Worm (Caenorhabditis elegans) whole organism, midembryonic: Measurements from ENCODE around the gene ttr-27.

Source experiments
- T22C8.4 ChIP-seq: fragments of 200-800 bp; sonication (Bioruptor generic); IDR thresholded peaks from 2 replicates; pipeline ENCODE4 v1.3.6; 2022; ENCODE audit warnings: missing genetic modification characterization, missing compliant biosample characterization
- cog-1 ChIP-seq: sonication (generic microtip); optimal IDR thresholded peaks from 2 replicates; lab custom pipeline; 2016; ENCODE audit warnings: missing genetic modification characterization, missing compliant biosample characterization
- flt-1 ChIP-seq: fragments of 200-800 bp; sonication (Bioruptor generic); IDR thresholded peaks from 2 replicates; pipeline ENCODE4 v1.3.6; 2022; ENCODE audit warnings: missing genetic modification characterization, missing compliant biosample characterization
- klf-2 ChIP-seq: fragments of 200-800 bp; sonication (Bioruptor generic); conservative IDR thresholded peaks from 2 replicates; pipeline ENCODE4 v1.3.6; 2022; ENCODE audit warnings: missing genetic modification reagents, missing genetic modification characterization, missing compliant biosample characterization
- med-1 ChIP-seq: sonication (generic microtip); optimal IDR thresholded peaks from 2 replicates; lab custom pipeline; 2017; ENCODE audit warnings: missing genetic modification characterization, mild to moderate bottlenecking, missing compliant biosample characterization, antibody characterized with exemption, missing genetic modification reagents; ENCODE audit not compliant: insufficient read depth
- ref-1 ChIP-seq: fragments of 200-800 bp; sonication (Bioruptor generic); conservative IDR thresholded peaks from 2 replicates; pipeline ENCODE4 v1.3.6; 2022; ENCODE audit warnings: missing genetic modification reagents, missing genetic modification characterization, missing compliant biosample characterization
- tab-1 ChIP-seq: fragments of 200-800 bp; sonication (Bioruptor generic); IDR thresholded peaks from 2 replicates; pipeline ENCODE4 v1.3.6; 2022; ENCODE audit warnings: missing genetic modification characterization, missing compliant biosample characterization
- ztf-23 ChIP-seq: fragments of 200-800 bp; sonication (Bioruptor generic); IDR thresholded peaks from 2 replicates; pipeline ENCODE4 v1.3.6; 2022; ENCODE audit warnings: missing genetic modification reagents, missing genetic modification characterization, missing compliant biosample characterization
- ztf-29 ChIP-seq: fragments of 200-800 bp; sonication (Bioruptor generic); IDR thresholded peaks from 2 replicates; pipeline ENCODE4 v1.3.6; 2022; ENCODE audit warnings: missing genetic modification reagents, missing genetic modification characterization, missing compliant biosample characterization

Gene ttr-27

DNA sequence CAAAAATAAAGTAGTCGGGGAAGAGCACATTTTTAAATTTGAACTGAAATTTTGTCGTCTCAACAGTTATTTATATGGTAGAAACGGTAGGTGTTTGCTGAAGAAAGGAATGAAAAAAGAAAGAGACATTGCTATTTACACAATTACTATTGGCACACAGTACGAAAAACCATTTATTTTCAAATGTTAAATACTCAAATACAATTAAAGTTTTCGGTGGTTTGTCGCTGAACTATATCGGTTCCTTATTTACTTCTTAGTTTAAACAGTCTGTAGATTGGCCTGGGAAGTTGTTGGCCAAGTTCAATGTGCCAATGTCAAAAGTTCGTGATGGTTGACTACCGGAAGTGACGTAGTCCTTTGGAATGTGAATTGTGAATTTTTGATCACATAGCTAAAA is at the start of gene ttr-27:
TSS of gene ttr-27 (minus strand) at position 45 of the 400 bp plus-strand sequence.
- TF ChIP-seq ztf-23 (GFP tag; lab: Robert Waterston, UW) (no peak), klf-2 (GFP tag; lab: Robert Waterston, UW) (no peak), ztf-29 (GFP tag; lab: Robert Waterston, UW) (no peak), ref-1 (GFP tag; lab: Robert Waterston, UW) (no peak)

DNA sequence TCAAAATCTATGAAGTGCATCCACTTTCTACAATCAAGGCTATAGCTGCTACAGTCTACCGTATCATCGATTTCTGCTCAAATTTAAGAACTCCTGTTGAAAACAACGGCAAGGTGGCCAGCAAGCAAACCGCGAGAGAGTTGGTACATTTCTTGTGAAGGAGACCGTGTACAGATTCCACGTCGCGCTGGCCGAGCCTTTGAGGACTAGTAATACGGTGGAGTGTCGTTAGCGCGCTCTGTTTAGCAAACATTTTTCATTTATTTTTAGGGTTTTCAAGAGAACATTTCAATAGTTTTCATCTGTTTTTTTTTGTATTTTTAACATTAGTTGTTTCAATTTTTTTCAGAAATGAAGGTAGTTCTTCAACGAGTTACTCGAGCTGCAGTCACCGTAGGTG is 48.4 kb upstream of the ttr-27 start, which contains the start of gene pqn-68:
TSS of gene pqn-68 (plus strand) at position 350 of the 400 bp plus-strand sequence.
- TF ChIP-seq tab-1 (GFP tag; lab: Robert Waterston, UW) (no peak), ref-1 (GFP tag; lab: Robert Waterston, UW) (no peak), med-1 (GFP tag; lab: Kevin White, UChicago) (no peak), T22C8.4 (GFP tag; lab: Robert Waterston, UW) (no peak), flt-1 (GFP tag; lab: Robert Waterston, UW) (no peak), ztf-29 (GFP tag; lab: Robert Waterston, UW) (no peak), cog-1 (tag; lab: Kevin White, UChicago) (no peak), ztf-23 (GFP tag; lab: Robert Waterston, UW) (no peak), klf-2 (GFP tag; lab: Robert Waterston, UW) (no peak)

DNA sequence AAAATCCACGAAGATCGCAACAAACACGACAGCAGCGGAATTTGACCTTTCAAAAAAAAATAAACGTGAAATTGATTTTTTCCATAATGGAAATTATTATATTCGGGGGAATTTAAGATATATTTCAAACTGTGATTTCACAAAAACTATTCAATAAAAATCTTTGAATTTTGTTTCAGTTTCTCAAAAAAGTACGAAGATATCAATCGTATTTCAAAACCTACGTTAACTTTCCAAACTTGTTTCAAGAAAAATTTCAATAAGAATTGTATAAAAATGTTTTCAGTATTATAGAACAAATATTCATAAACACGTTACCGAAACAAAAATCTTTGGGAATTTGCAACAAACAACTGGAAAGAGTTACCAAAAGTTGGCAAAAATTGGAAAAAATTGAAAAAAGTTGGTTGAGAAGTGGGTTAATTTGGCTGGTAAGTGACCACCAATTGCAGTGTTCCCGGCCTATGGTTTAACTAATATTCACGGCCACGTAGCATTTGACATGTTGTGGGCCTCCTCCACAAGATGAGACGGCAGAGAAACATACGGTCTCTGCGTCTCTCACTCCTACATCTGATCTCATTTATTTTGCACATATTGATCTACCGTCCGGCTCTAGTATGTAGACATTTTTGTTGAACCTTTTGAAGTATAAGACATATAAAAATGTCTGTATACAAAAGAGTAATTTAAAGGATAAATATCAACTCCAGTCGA is 47.1 kb upstream of the ttr-27 start, which contains the start of the genes T16G1.9 and T16G1.18:
TSS of gene T16G1.9 (minus strand) at position 51 of the 717 bp plus-strand sequence.
TSS of gene T16G1.18 (plus strand) at position 493 of the 717 bp plus-strand sequence.
- TF ChIP-seq ztf-23 (GFP tag; lab: Robert Waterston, UW) (no peak), T22C8.4 (GFP tag; lab: Robert Waterston, UW) (no peak), cog-1 (tag; lab: Kevin White, UChicago) (peak; percentile 35)

DNA sequence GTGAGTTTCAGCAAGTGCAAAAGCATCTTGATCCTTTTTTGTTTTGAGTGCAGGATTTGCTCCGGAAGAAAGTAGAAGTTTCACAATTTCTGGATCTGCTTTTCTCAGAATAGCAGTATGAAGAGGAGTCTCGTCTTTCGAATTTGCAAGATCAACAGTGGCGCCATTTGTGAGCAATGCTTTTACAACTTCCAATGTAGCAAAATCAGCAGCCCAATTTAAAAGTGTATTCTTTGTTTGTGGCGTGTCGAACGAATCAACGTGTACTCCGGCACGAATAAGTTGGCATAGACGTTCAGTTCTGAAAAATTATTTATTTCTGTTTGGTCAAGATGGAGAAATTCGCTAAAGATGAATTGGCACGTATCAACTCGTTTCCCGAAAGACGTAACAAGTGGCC is 45.7 kb upstream of the ttr-27 start, which contains the start of gene T16G1.13:
TSS of gene T16G1.13 (plus strand) at position 301 of the 400 bp plus-strand sequence.
- TF ChIP-seq T22C8.4 (GFP tag; lab: Robert Waterston, UW) (no peak), ztf-29 (GFP tag; lab: Robert Waterston, UW) (no peak), tab-1 (GFP tag; lab: Robert Waterston, UW) (no peak), klf-2 (GFP tag; lab: Robert Waterston, UW) (no peak), cog-1 (tag; lab: Kevin White, UChicago) (no peak), flt-1 (GFP tag; lab: Robert Waterston, UW) (no peak), med-1 (GFP tag; lab: Kevin White, UChicago) (no peak), ref-1 (GFP tag; lab: Robert Waterston, UW) (no peak), ztf-23 (GFP tag; lab: Robert Waterston, UW) (no peak)

DNA sequence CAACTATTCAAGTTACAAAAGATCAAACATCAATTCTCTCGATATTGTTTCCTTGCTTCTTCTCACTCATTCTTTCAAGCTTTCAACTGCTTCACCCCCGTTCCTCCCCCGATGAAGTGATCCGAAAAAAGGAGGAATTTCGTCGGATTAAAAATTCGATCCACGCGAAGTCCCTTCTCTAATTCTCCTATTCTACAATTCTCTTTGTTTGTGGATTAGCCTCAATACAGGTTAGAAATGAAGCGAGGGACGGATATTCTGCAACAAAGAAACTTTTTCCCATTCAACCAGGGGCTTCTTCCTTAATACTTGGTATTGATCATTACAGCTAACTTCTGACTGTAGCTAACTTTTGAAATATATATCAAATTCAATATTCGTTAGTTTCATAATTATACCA is 40.9 kb upstream of the ttr-27 start, which contains the start of gene grl-2:
TSS of gene grl-2 (plus strand) at position 301 of the 400 bp plus-strand sequence.
- no peak for TF ChIP-seq ref-1 (GFP tag; lab: Robert Waterston, UW)
- no peak for TF ChIP-seq ztf-23 (GFP tag; lab: Robert Waterston, UW)
- TF ChIP-seq cog-1 (tag; lab: Kevin White, UChicago), result no peak
- TF ChIP-seq flt-1 (GFP tag; lab: Robert Waterston, UW), result no peak
- TF ChIP-seq klf-2 (GFP tag; lab: Robert Waterston, UW), result no peak
- TF ChIP-seq tab-1 (GFP tag; lab: Robert Waterston, UW), result no peak
- no peak for TF ChIP-seq med-1 (GFP tag; lab: Kevin White, UChicago)
- TF ChIP-seq T22C8.4 (GFP tag; lab: Robert Waterston, UW), result no peak
- TF ChIP-seq ztf-29 (GFP tag; lab: Robert Waterston, UW), result no peak

DNA sequence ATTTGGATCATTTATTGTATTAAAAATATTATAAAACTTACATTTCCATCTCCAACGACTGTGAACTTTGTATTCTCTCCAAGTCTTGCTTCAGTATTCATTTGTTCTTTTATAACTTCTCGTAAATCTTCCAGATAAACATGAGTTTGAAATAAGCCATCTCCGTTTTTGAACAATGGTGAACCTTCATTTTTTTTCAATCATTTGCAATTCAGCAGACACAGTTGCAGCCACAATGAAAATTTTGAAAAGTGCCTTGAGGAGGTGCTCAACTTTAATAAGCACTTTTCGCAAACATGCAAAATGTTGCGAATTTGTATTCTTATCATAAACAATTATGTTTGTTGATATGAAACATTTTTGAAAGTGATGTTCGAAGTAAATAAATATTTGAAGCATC is 40.3 kb upstream of the ttr-27 start, which contains the start of gene T16G1.3:
TSS of gene T16G1.3 (minus strand) at position 101 of the 400 bp plus-strand sequence.
- TF ChIP-seq cog-1 (tag; lab: Kevin White, UChicago), result no peak
- TF ChIP-seq T22C8.4 (GFP tag; lab: Robert Waterston, UW), result no peak
- no peak for TF ChIP-seq ztf-23 (GFP tag; lab: Robert Waterston, UW)
- TF ChIP-seq klf-2 (GFP tag; lab: Robert Waterston, UW), result no peak
- TF ChIP-seq med-1 (GFP tag; lab: Kevin White, UChicago), result no peak
- TF ChIP-seq ztf-29 (GFP tag; lab: Robert Waterston, UW), result no peak
- TF ChIP-seq flt-1 (GFP tag; lab: Robert Waterston, UW), result no peak
- TF ChIP-seq ref-1 (GFP tag; lab: Robert Waterston, UW), result no peak
- no peak for TF ChIP-seq tab-1 (GFP tag; lab: Robert Waterston, UW)

DNA sequence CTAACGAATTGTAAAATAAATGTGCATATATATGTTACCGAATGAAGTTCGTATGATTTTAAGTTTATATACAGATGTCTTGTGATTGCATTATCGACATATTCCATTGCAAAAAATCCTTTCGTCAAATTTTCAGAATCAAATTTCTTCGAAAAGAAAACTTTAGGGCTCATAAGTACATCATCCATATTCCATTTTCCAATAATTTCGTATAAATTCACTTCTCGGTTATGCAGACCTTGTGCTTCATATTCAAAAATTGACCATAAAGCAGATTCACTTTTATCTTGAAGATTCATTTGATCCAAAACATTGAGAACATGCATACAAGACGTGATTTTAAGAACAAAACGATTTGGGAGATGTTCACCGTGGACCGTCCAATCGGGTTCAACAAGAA is 39.5 kb upstream of the ttr-27 start:
- no peak for TF ChIP-seq med-1 (GFP tag; lab: Kevin White, UChicago)
- no peak for TF ChIP-seq ztf-23 (GFP tag; lab: Robert Waterston, UW)
- no peak for TF ChIP-seq ref-1 (GFP tag; lab: Robert Waterston, UW)
- no peak for TF ChIP-seq cog-1 (tag; lab: Kevin White, UChicago)

DNA sequence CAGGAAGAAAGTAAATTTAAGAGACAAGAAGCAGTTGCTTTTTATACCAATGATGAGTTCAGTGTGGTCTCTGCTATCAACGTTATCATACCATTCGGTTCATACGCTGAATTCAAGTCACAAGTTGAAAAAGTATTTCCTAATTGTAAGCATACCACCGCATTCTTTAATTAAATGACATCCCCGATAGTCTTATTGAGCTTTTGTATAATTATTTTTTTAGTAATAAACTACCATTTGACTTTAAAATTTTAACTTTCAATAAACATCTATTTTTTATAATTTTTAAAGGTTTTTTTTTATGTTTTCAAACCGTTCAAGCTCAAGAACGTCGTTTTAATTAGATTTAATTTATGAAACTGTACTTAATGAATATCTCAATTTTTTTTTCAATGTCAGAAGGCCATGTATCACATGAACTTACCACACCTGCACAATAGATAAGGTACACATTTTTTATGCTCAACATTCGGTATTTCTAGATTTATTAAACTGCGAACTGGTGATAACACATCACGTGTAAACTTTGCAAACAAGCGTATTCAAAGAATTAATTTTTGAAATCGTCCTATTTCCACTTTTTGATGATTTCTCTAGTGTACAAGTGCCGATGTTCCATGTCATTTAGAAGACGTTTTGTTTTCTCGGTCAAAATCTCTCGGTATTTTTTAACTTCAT is 38.0 kb upstream of the ttr-27 start, which contains the start of gene T16G1.4:
TSS of gene T16G1.4 (minus strand) at position 51 of the 678 bp plus-strand sequence.
- TF ChIP-seq ztf-23 (GFP tag; lab: Robert Waterston, UW) (no peak), ref-1 (GFP tag; lab: Robert Waterston, UW) (no peak), T22C8.4 (GFP tag; lab: Robert Waterston, UW) (no peak), ztf-29 (GFP tag; lab: Robert Waterston, UW) (no peak), flt-1 (GFP tag; lab: Robert Waterston, UW) (no peak), klf-2 (GFP tag; lab: Robert Waterston, UW) (no peak)
